Worm (Caenorhabditis elegans): ENCODE results near the gene C28D4.8.

C28D4.8 gene

DNA sequence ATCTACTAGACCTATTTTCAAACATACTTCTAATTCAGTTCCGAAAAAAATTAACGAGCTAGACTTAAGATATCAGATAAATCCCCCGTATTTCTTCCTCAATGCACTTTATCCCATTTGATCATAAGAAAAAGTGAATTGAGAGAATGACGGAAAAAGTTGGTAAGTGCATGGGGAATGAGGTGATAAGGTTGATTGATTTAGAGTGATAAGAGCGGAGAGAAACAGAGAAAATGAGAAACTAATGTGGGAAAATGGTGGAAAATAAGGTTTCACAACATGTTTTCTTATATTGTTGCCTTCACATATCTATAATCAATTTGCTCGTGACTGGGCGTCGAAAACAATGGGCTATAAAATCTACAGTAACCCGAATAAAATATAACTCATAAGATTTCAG is 12.5 kb downstream of the C28D4.8 start:
- TF ChIP-seq him-1 (tag; optimal IDR thresholded peaks at IDR 0.05) (no peak), W03F9.2 (tag; optimal IDR thresholded peaks at IDR 0.05) (peak; percentile 21), dao-5 (tag; optimal IDR thresholded peaks at IDR 0.05) (no peak)

DNA sequence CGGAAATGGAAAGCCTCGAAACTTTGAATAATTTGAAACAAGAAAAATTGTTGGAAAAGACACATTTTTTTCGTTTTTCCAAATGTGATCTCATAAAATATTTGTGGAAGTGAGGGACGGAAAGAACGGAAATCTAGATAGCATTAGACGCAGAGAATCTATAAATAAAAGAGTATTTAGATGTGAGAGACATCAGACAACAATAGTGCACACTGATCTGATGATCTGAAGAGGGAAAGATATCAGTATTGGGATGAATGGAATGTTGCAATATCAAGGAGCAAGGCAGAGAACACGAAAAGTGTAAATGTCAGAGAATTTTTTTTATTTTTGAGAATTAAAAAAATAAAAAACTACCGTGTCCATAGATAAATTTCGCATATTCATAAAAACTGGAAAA is 13.4 kb downstream of the C28D4.8 start:
- TF ChIP-seq dao-5 (tag; optimal IDR thresholded peaks at IDR 0.05) (no peak), W03F9.2 (tag; optimal IDR thresholded peaks at IDR 0.05) (no peak), him-1 (tag; optimal IDR thresholded peaks at IDR 0.05) (no peak)

DNA sequence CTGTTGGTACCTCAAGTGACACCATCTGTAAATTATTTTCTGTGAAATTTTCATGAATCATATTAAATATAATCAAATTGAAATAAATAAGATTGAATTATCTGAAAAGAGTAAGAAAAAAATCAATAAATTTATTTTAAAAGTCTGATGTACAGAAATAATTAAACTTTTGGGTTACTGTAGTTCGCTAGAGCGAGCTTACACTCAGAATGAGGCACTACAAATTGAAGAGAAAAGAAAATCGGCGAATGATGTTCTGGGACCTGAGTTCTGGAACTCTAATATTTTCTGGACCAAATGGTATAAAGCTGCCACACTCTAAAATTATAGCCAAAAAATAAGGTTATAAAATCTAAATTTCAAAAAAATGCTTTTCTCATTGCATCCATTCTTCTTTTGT is 14.3 kb downstream of the C28D4.8 start:
- TF ChIP-seq him-1 (tag; optimal IDR thresholded peaks at IDR 0.05) (no peak), W03F9.2 (tag; optimal IDR thresholded peaks at IDR 0.05) (peak; percentile 5)

DNA sequence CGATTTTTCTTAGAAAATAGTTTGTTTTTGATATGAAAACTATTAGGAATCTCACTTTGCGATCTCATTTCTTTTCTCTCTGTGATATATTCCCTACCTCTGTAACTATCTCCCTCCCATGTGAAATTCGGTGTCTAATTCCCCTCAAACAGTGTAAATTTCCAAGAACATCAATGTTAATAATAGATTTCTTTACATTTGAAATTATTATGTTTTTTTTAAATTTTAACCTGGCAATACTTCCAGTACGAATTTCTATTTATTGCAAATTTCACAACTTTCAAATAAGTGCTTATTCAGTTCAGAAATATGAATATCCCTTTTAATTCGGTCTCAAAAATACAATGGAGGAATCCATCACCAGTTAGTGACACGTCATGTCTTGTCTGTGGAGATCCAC is 19.9 kb downstream of the C28D4.8 start, which contains the start of gene nhr-100:
nhr-100 (plus strand) TSS at position 301 of the 400 bp plus-strand sequence.
- no peak for TF ChIP-seq him-1 (tag; optimal IDR thresholded peaks at IDR 0.05)
- TF ChIP-seq dao-5 (tag; optimal IDR thresholded peaks at IDR 0.05) = no peak
- TF ChIP-seq W03F9.2 (tag; optimal IDR thresholded peaks at IDR 0.05) = no peak

DNA sequence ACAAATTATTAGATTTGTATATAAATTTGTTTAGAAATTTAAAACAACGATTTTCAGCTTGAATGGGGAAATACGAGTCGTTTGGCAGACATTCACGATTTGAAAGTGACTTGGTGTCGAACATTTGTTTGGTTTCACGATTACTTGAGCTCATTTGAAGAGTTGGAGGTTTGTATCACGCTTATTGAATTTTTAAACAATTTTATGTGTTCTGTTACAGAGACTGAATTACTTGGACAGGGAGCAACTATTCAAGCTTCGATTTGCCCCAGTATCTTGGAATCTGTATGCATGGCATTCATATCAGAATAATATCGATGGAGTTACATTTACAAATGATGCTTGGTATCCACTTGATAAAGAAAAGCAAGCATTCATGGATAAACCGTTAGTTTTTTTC is 21.0 kb downstream of the C28D4.8 start:
- no peak for TF ChIP-seq W03F9.2 (tag; optimal IDR thresholded peaks at IDR 0.05)
- TF ChIP-seq dao-5 (tag; optimal IDR thresholded peaks at IDR 0.05) = no peak
- no peak for TF ChIP-seq him-1 (tag; optimal IDR thresholded peaks at IDR 0.05)

DNA sequence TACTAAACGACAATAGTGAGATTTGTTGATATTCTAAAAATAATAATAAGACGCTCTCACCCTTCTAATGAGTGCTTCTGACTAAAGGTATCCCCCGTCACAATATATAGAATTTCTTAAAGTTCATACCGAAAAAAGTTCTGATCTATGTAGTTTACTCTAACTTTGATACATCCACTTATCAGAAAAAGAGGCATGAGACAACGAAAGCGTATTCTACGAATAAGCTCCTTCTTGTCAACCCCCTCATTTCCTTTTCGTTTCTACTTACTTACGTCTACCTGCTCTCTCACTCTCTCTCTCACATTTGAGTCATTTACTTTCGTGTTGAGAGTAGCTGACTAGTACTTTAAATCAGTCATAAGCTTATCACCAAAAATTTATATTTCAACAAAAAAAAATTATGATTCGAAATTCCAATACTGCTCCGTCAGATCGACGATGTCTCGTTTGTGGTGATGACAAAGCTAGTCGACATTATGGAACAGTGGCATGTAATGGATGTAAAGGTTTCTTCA is 22.7 kb downstream of the C28D4.8 start:
- no peak for TF ChIP-seq him-1 (tag; optimal IDR thresholded peaks at IDR 0.05)
- TF ChIP-seq dao-5 (tag; optimal IDR thresholded peaks at IDR 0.05) = no peak
- TF ChIP-seq W03F9.2 (tag; optimal IDR thresholded peaks at IDR 0.05) = no peak

DNA sequence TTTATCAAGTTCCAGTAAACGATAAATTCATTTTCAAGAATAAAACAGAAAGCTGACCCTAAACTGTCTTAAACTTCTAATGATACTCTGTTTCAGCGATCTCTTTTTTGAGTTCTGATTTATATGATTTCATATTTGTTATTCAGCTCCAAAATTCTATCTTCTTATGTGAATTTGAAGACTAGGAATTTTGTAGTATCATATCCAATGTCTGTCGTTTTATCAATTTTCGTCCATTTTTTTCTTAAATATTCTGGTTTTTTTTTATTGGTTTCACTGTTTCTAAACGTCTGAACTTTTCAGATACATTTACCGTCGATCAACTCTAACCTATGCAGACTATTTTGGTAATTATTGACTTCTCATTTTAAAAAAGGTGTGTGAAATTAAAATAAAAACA is 23.3 kb downstream of the C28D4.8 start, which contains the start of the genes nhr-138 and C28D4.18:
nhr-138 (plus strand) TSS at position 304 of the 400 bp plus-strand sequence.
C28D4.18 (plus strand) TSS at position 333 of the 400 bp plus-strand sequence.
- TF ChIP-seq W03F9.2 (tag; optimal IDR thresholded peaks at IDR 0.05) (no peak), dao-5 (tag; optimal IDR thresholded peaks at IDR 0.05) (no peak), him-1 (tag; optimal IDR thresholded peaks at IDR 0.05) (no peak)

DNA sequence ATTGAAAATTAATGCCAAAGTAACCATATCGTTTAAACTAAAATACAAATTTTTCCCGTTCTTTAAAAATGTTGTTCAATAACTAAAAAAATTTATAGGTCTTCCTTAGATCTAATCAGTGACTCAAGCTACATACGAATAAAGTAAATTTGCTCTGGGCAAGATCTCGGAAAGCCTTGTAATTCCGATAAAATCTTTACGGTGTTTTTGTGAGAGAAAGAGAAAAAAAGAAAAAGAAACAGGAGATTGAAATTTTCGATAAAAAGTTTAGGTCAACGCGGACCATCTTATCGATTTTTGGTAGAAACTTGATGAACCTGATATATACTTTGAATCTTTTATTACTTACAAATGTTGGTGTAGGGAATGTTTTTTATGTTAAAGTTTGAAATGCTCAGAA is 25.1 kb downstream of the C28D4.8 start:
- TF ChIP-seq him-1 (tag; optimal IDR thresholded peaks at IDR 0.05) (no peak), dao-5 (tag; optimal IDR thresholded peaks at IDR 0.05) (no peak), W03F9.2 (tag; optimal IDR thresholded peaks at IDR 0.05) (no peak)

DNA sequence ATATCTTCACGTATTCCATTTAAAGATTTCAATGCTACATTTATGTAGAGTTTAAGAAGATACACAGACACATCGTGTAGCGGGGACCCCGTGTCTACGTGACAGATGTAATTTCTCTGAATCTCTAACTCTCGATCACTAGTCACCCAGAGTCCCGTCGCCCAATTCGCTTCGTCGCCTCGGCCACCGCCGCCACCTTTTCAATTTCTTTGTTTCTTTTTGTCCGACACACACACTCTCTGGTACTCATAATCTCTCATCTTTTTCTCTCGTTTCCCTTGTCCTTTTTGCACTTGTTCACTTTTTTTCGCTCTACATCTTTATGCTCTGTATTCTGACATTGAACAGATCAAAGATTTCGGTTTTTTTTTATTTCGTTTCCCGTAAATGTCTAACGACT is 29.8 kb downstream of the C28D4.8 start:
- TF ChIP-seq dao-5 (tag; optimal IDR thresholded peaks at IDR 0.05) (no peak), W03F9.2 (tag; optimal IDR thresholded peaks at IDR 0.05) (peak; percentile 25)

DNA sequence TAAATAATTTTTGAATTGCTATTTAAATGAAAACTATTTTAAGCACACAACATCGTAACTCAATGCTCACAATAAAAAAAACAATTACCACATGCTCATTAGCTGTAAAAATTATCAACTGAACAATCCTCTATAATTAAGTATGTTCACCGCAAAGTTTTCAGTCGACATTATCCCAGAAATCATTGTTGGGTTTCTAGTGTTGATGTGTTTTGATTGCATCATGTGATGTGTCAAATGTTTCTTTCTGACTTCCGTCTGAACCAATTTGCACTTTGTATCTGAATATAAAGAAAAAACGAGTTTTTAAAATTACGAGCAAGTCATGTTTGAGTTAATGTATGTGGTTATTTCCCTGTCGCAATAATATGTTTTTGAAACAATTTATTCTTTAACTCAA is 30.4 kb downstream of the C28D4.8 start:
- TF ChIP-seq W03F9.2 (tag; optimal IDR thresholded peaks at IDR 0.05) (no peak), dao-5 (tag; optimal IDR thresholded peaks at IDR 0.05) (no peak), him-1 (tag; optimal IDR thresholded peaks at IDR 0.05) (no peak)

DNA sequence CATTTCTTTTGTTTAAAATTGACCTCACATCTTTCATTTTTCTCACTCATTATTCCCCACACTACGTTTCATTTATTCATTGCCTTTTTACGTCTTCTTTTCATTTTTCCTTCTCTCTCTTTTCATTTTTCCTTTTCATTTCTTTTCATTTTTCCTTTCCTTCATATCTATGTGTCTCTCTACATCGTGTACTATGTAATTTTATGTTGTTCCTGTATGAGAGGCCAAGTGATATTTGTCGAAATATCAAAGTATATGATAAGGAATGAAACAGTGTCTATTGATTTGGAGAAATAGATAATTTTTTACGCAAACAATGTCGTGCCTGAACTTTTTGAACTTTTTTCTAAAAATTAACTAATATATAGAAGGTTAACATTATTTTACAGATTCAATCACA is 31.8 kb downstream of the C28D4.8 start:
- TF ChIP-seq him-1 (tag; optimal IDR thresholded peaks at IDR 0.05) (no peak), dao-5 (tag; optimal IDR thresholded peaks at IDR 0.05) (no peak), W03F9.2 (tag; optimal IDR thresholded peaks at IDR 0.05) (no peak)

DNA sequence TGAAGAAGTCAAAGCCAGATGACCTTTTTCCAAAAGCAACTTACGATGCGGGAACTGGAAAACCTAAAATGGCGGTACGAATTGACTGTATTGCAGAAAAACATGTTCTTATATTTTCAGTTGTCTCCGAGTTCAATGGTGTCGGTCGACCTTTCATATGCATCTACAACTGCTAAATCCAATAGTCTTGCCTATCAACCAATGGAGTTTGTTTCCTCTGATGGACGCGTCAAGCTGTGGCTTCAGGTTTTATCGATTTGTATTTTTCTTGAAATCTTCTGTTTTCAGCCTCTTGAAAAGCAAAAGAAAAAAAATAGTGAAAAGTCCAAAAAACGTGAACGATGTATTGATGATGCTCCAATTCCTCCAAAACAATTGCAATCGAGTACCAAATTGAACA is 34.0 kb downstream of the C28D4.8 start:
- TF ChIP-seq dao-5 (tag; optimal IDR thresholded peaks at IDR 0.05) = no peak
- no peak for TF ChIP-seq him-1 (tag; optimal IDR thresholded peaks at IDR 0.05)
- no peak for TF ChIP-seq W03F9.2 (tag; optimal IDR thresholded peaks at IDR 0.05)

DNA sequence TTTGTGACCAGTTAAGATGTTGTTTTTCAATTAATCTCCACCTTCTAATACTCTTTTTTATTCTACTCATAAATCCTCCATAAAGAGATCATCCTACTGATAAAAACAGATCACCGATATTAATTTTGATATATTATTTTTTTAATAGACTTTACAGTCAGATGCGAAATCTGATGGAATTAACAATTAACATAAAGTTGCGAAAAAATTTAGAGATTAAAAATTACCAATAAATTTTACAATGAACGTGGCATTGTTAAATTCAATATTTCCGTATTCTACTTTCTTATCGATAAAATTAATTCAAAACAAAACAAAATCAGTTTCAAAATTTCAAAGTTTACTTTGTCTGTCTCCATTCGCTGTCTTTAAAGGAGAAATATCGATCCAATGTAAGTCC is 35.5 kb downstream of the C28D4.8 start, which contains the start of gene K01H12.4:
K01H12.4 (plus strand) TSS at position 301 of the 400 bp plus-strand sequence.
- TF ChIP-seq W03F9.2 (tag; optimal IDR thresholded peaks at IDR 0.05) (no peak), him-1 (tag; optimal IDR thresholded peaks at IDR 0.05) (no peak), dao-5 (tag; optimal IDR thresholded peaks at IDR 0.05) (no peak)

DNA sequence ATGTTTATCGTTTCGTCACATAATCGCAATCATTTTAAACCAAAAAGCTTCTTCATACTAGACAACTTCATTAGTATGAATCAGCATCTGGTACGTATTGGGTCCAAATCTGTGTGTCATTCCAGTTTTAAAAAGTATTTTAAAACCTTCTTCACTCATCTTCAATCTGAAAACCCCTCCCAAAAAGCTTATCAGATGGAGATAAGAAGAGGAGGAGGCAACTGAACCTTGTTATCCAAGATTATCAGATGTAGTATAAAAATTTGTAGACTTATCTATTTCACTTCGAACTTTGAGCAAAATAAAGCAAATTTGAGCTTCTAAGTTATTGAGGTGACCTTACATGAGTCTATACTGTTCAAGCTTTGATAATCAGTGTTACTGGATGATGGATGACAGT is 38.4 kb downstream of the C28D4.8 start, which contains the start of gene nhr-38:
nhr-38 (plus strand) TSS at position 301 of the 400 bp plus-strand sequence.
- no peak for TF ChIP-seq W03F9.2 (tag; optimal IDR thresholded peaks at IDR 0.05)
- TF ChIP-seq him-1 (tag; optimal IDR thresholded peaks at IDR 0.05) = no peak
- no peak for TF ChIP-seq dao-5 (tag; optimal IDR thresholded peaks at IDR 0.05)

DNA sequence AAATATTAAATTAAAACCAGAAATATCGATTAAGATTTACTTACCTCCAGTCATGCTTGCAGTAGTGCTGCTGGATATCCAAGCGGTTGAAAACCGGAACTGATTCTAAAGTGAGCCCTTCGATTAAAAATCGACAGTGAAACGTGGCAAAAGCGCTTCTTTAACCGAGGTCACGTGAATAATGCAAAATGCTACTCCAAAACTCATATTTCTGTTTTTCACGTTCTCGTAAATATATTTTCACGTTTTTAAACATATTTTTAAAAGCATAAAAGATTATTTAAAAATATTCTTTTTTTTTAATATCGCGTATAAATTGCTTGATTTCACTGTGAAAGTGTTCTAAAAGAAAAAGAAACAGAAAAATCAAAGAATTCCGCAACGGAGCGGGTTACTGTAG is 39.0 kb downstream of the C28D4.8 start, which contains the start of gene ant-1.3:
ant-1.3 (minus strand) TSS at position 101 of the 400 bp plus-strand sequence.
- TF ChIP-seq him-1 (tag; optimal IDR thresholded peaks at IDR 0.05) (no peak), dao-5 (tag; optimal IDR thresholded peaks at IDR 0.05) (no peak), W03F9.2 (tag; optimal IDR thresholded peaks at IDR 0.05) (no peak)
